Worm (Caenorhabditis elegans) whole organism, midembryonic: ENCODE data around the gene C17H11.1.

Experiments
- flt-1 ChIP-seq: fragments of 200-800 bp; sonication (Bioruptor generic); IDR thresholded peaks from 2 replicates; pipeline ENCODE4 v1.3.6; 2022; ENCODE audit warnings: missing genetic modification characterization, missing compliant biosample characterization
- ztf-23 ChIP-seq: fragments of 200-800 bp; sonication (Bioruptor generic); IDR thresholded peaks from 2 replicates; pipeline ENCODE4 v1.3.6; 2022; ENCODE audit warnings: missing genetic modification reagents, missing genetic modification characterization, missing compliant biosample characterization

- no peak for TF ChIP-seq flt-1 (GFP tag; lab: Robert Waterston, UW)
- no peak for TF ChIP-seq ztf-23 (GFP tag; lab: Robert Waterston, UW)
These were observed 43.2 kb downstream of the C17H11.1 start for ce11 chrX:8216957-8217356.
